Fruit fly (Drosophila melanogaster) whole organism, embryonic: ENCODE results near the gene mirr.
A peak's percentile ranks its signal among the peaks of the same experiment; 100 is the strongest.

Source experiments
- Aef1 ChIP-seq: fragments of 200-800 bp; sonication (Bioruptor generic); IDR thresholded peaks from 3 replicates; pipeline ENCODE4 v1.3.6; 2022; ENCODE audit warnings: missing biosample characterization, missing genetic modification characterization
- Atf-2 ChIP-seq: fragments of 200-800 bp; sonication (Bioruptor generic); optimal IDR thresholded peaks from 2 replicates; lab custom pipeline; 2016; ENCODE audit warnings: missing biosample characterization, missing genetic modification characterization
- Awh ChIP-seq: fragments of 200-800 bp; sonication (Bioruptor generic); IDR thresholded peaks from 2 replicates; pipeline ENCODE4, ENCODE4 v1.3.6; 2022; ENCODE audit warnings: missing biosample characterization, missing genetic modification characterization
- Blimp-1 ChIP-seq: fragments of 200-800 bp; sonication (Bioruptor generic); optimal IDR thresholded peaks from 3 replicates; lab custom pipeline; 2018; ENCODE audit warnings: missing biosample characterization, missing genetic modification characterization, mild to moderate bottlenecking, moderate library complexity, missing genetic modification reagents
- BtbVII ChIP-seq: fragments of 200-800 bp; sonication (Bioruptor generic); optimal IDR thresholded peaks from 3 replicates; lab custom pipeline; 2017; ENCODE audit warnings: missing biosample characterization, mild to moderate bottlenecking, missing genetic modification characterization
- CG12391 ChIP-seq: fragments of 200-800 bp; sonication (Bioruptor generic); optimal IDR thresholded peaks from 3 replicates; lab custom pipeline; 2018; ENCODE audit warnings: missing biosample characterization, mild to moderate bottlenecking, missing genetic modification characterization, moderate library complexity
- CG13775 ChIP-seq: fragments of 200-800 bp; sonication (Bioruptor generic); optimal IDR thresholded peaks from 3 replicates; lab custom pipeline; 2017; ENCODE audit warnings: missing biosample characterization, mild to moderate bottlenecking, missing genetic modification characterization
- CG14710 ChIP-seq: fragments of 200-800 bp; sonication (Bioruptor generic); optimal IDR thresholded peaks from 3 replicates; lab custom pipeline; 2019; ENCODE audit warnings: missing biosample characterization, mild to moderate bottlenecking, missing genetic modification characterization, moderate library complexity
- CG1529 ChIP-seq: fragments of 200-800 bp; sonication (Bioruptor generic); optimal IDR thresholded peaks from 3 replicates; lab custom pipeline; 2018; ENCODE audit warnings: missing biosample characterization, missing genetic modification characterization
- CG15601 ChIP-seq: fragments of 200-800 bp; sonication (Bioruptor generic); optimal IDR thresholded peaks from 3 replicates; lab custom pipeline; 2019; ENCODE audit warnings: missing biosample characterization, mild to moderate bottlenecking, missing genetic modification characterization, moderate library complexity
- CG18262 ChIP-seq: fragments of 200-800 bp; optimal IDR thresholded peaks from 3 replicates; lab custom pipeline; 2019; ENCODE audit warnings: missing biosample characterization, mild to moderate bottlenecking, missing genetic modification characterization, moderate library complexity
- CG2120 ChIP-seq: fragments of 200-800 bp; sonication (Bioruptor generic); optimal IDR thresholded peaks from 3 replicates; lab custom pipeline; 2016; ENCODE audit warnings: missing biosample characterization, missing genetic modification characterization
- CG2712 ChIP-seq: fragments of 200-800 bp; optimal IDR thresholded peaks from 3 replicates; lab custom pipeline; 2019; ENCODE audit warnings: missing biosample characterization, mild to moderate bottlenecking, missing genetic modification characterization, moderate library complexity
- CG31441 ChIP-seq: fragments of 200-800 bp; sonication (Bioruptor generic); IDR thresholded peaks from 2 replicates; pipeline ENCODE4 v1.3.6; 2022; ENCODE audit warnings: missing biosample characterization, missing genetic modification characterization
- CG3838 ChIP-seq: fragments of 200-800 bp; sonication (Bioruptor generic); optimal IDR thresholded peaks from 3 replicates; lab custom pipeline; 2016; ENCODE audit warnings: missing biosample characterization, missing genetic modification characterization
- CG4820 ChIP-seq: fragments of 200-800 bp; sonication (Bioruptor generic); optimal IDR thresholded peaks from 3 replicates; lab custom pipeline; 2016; ENCODE audit warnings: missing biosample characterization, missing genetic modification characterization
- CG5180 ChIP-seq: fragments of 200-800 bp; sonication (Bioruptor generic); optimal IDR thresholded peaks from 3 replicates; lab custom pipeline; 2017; ENCODE audit warnings: missing biosample characterization, missing genetic modification characterization, mild to moderate bottlenecking, moderate library complexity, missing genetic modification reagents
- CG6254 ChIP-seq: fragments of 200-800 bp; sonication (Bioruptor generic); optimal IDR thresholded peaks from 3 replicates; lab custom pipeline; 2017; ENCODE audit warnings: mild to moderate bottlenecking, missing biosample characterization, missing genetic modification reagents, missing genetic modification characterization
- CG7271 ChIP-seq: fragments of 200-800 bp; sonication (Bioruptor generic); optimal IDR thresholded peaks from 2 replicates; lab custom pipeline; 2018; ENCODE audit warnings: missing biosample characterization, mild to moderate bottlenecking, missing genetic modification characterization, moderate library complexity
- CG7556 ChIP-seq: fragments of 200-800 bp; sonication (Bioruptor generic); optimal IDR thresholded peaks from 2 replicates; lab custom pipeline; 2017; ENCODE audit warnings: missing biosample characterization, mild to moderate bottlenecking, missing genetic modification characterization
- CG8924 ChIP-seq: fragments of 200-800 bp; optimal IDR thresholded peaks from 3 replicates; lab custom pipeline; 2019; ENCODE audit warnings: missing biosample characterization, mild to moderate bottlenecking, missing genetic modification characterization, moderate library complexity
- CG8944 ChIP-seq: fragments of 200-800 bp; sonication (Bioruptor generic); optimal IDR thresholded peaks from 3 replicates; lab custom pipeline; 2016; ENCODE audit warnings: missing biosample characterization, missing genetic modification characterization
- CG9437 ChIP-seq: fragments of 200-800 bp; sonication (Bioruptor generic); optimal IDR thresholded peaks from 2 replicates; lab custom pipeline; 2018; ENCODE audit warnings: missing biosample characterization, mild to moderate bottlenecking, missing genetic modification characterization
- CG9727 ChIP-seq: fragments of 200-800 bp; sonication (Bioruptor generic); optimal IDR thresholded peaks from 3 replicates; lab custom pipeline; 2017; ENCODE audit warnings: missing biosample characterization, mild to moderate bottlenecking, missing genetic modification characterization
- D19A ChIP-seq: fragments of 200-800 bp; optimal IDR thresholded peaks from 3 replicates; lab custom pipeline; 2019; ENCODE audit warnings: missing biosample characterization, mild to moderate bottlenecking, missing genetic modification characterization, moderate library complexity
- D19B ChIP-seq: fragments of 200-800 bp; sonication (Bioruptor generic); optimal IDR thresholded peaks from 2 replicates; lab custom pipeline; 2017; ENCODE audit warnings: missing biosample characterization, mild to moderate bottlenecking, missing genetic modification characterization
- Dip2 ChIP-seq: fragments of 200-800 bp; sonication (Bioruptor generic); IDR thresholded peaks from 2 replicates; pipeline ENCODE4 v1.3.6; 2022; ENCODE audit warnings: missing biosample characterization, missing genetic modification characterization
- Myb ChIP-seq: fragments of 200-800 bp; sonication (Bioruptor generic); optimal IDR thresholded peaks from 2 replicates; lab custom pipeline; 2016; ENCODE audit warnings: missing biosample characterization, missing genetic modification characterization
- Oli ChIP-seq: fragments of 200-800 bp; sonication (Bioruptor generic); optimal IDR thresholded peaks from 2 replicates; lab custom pipeline; 2018; ENCODE audit warnings: missing biosample characterization, mild to moderate bottlenecking, missing genetic modification characterization, moderate library complexity
- Ssrp ChIP-seq: fragments of 200-800 bp; sonication (Bioruptor generic); optimal IDR thresholded peaks from 2 replicates; lab custom pipeline; 2018; ENCODE audit warnings: missing biosample characterization, mild to moderate bottlenecking, missing genetic modification characterization, moderate library complexity
- YL-1 ChIP-seq: fragments of 200-800 bp; sonication (Bioruptor generic); optimal IDR thresholded peaks from 3 replicates; lab custom pipeline; 2017; ENCODE audit warnings: missing biosample characterization, mild to moderate bottlenecking, missing genetic modification characterization
- amos ChIP-seq: fragments of 200-800 bp; sonication (Bioruptor generic); IDR thresholded peaks from 2 replicates; pipeline ENCODE4 v1.3.6; 2022; ENCODE audit warnings: missing biosample characterization, missing genetic modification characterization; ENCODE audit not compliant: partially characterized antibody
- aop ChIP-seq: fragments of 200-800 bp; sonication (Bioruptor generic); IDR thresholded peaks from 2 replicates; pipeline ENCODE4 v1.3.6; 2022; ENCODE audit warnings: missing biosample characterization, missing genetic modification characterization
- ap ChIP-seq: fragments of 200-800 bp; sonication (Bioruptor generic); IDR thresholded peaks from 2 replicates; pipeline ENCODE4 v1.3.6; 2022; ENCODE audit warnings: missing biosample characterization, missing genetic modification characterization
- bsh ChIP-seq, 2 experiments: fragments of 200-800 bp; sonication (Bioruptor generic); optimal IDR thresholded peaks; 2 replicates each; lab custom pipeline; 2017 to 2018; ENCODE audit warnings: mild to moderate bottlenecking in 2 of 2, missing biosample characterization in 2 of 2, missing genetic modification characterization in 2 of 2, moderate library complexity in 1 of 2
- chm ChIP-seq: fragments of 200-800 bp; sonication (Bioruptor generic); IDR thresholded peaks from 2 replicates; pipeline ENCODE4 v1.3.6; 2022; ENCODE audit warnings: missing biosample characterization, missing genetic modification characterization
- chn ChIP-seq: fragments of 200-800 bp; sonication (Bioruptor generic); optimal IDR thresholded peaks from 2 replicates; lab custom pipeline; 2016; ENCODE audit warnings: missing biosample characterization, missing genetic modification characterization
- danr ChIP-seq: fragments of 200-800 bp; sonication (Bioruptor generic); IDR thresholded peaks from 2 replicates; pipeline ENCODE4 v1.3.6; 2022; ENCODE audit warnings: missing biosample characterization, missing genetic modification characterization
- dm ChIP-seq: fragments of 200-800 bp; sonication (Bioruptor generic); optimal IDR thresholded peaks from 3 replicates; lab custom pipeline; 2016; ENCODE audit warnings: missing biosample characterization, missing genetic modification characterization
- dmrt99B ChIP-seq: fragments of 200-800 bp; sonication (Bioruptor generic); optimal IDR thresholded peaks from 2 replicates; lab custom pipeline; 2018; ENCODE audit warnings: missing biosample characterization, mild to moderate bottlenecking, missing genetic modification characterization, moderate library complexity
- esg ChIP-seq: fragments of 200-800 bp; sonication (Bioruptor generic); conservative IDR thresholded peaks from 2 replicates; pipeline ENCODE4 v1.3.6; 2022; ENCODE audit warnings: missing biosample characterization, missing genetic modification characterization
- gem ChIP-seq: fragments of 200-800 bp; sonication (Bioruptor generic); optimal IDR thresholded peaks from 2 replicates; lab custom pipeline; 2019; ENCODE audit warnings: missing biosample characterization, mild to moderate bottlenecking, missing genetic modification characterization, moderate library complexity
- grau ChIP-seq: fragments of 200-800 bp; optimal IDR thresholded peaks from 3 replicates; lab custom pipeline; 2019; ENCODE audit warnings: missing biosample characterization, mild to moderate bottlenecking, missing genetic modification characterization, moderate library complexity
- gsb-n ChIP-seq: fragments of 200-800 bp; sonication (Bioruptor generic); optimal IDR thresholded peaks from 3 replicates; lab custom pipeline; 2018; ENCODE audit warnings: missing biosample characterization, mild to moderate bottlenecking, missing genetic modification characterization
- ind ChIP-seq: fragments of 200-800 bp; sonication (Bioruptor generic); optimal IDR thresholded peaks from 3 replicates; lab custom pipeline; 2016; ENCODE audit warnings: missing biosample characterization, missing genetic modification characterization
- klu ChIP-seq: fragments of 200-800 bp; sonication (Bioruptor generic); IDR thresholded peaks from 2 replicates; pipeline ENCODE4 v1.3.6; 2022; ENCODE audit warnings: missing biosample characterization, missing genetic modification characterization
- lola ChIP-seq, 3 experiments: fragments of >200 bp in 2 of 3; fragments of 200-800 bp in 1 of 3; sonication (Bioruptor generic) in 1 of 3; optimal IDR thresholded peaks; 2 replicates each; lab custom pipeline; 2017 to 2019; ENCODE audit warnings: missing biosample characterization in 3 of 3, missing genetic modification characterization in 3 of 3, mild to moderate bottlenecking in 1 of 3, moderate library complexity in 1 of 3
- nmo ChIP-seq: fragments of 200-800 bp; sonication (Bioruptor generic); optimal IDR thresholded peaks from 2 replicates; lab custom pipeline; 2018; ENCODE audit warnings: missing biosample characterization, mild to moderate bottlenecking, missing genetic modification characterization, moderate library complexity
- rib ChIP-seq: fragments of 200-800 bp; sonication (Bioruptor generic); IDR thresholded peaks from 2 replicates; pipeline ENCODE4 v1.3.6; 2022; ENCODE audit warnings: missing biosample characterization, missing genetic modification characterization

The mirr gene

DNA sequence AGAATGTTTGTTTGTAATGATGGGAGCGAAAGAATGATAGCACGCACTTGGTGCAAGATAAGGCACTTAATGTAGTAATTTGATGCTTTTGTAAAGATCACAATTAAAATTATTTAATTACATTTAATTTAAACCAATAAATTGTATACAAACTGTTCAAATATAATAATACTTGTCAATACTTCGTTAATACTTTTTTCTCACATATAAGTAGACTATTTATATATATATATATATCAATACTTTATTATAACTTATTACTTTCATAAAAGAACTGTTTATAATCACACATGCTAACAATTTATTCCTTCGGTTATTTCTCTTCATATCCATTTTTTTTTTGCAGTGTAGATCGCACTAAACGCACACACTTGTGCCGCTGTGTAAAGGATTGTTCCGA lies 24.2 kb downstream of the mirr start (continued):
- TF ChIP-seq CG4820: peak; percentile 9
- no peak for TF ChIP-seq Atf-2 (GFP tag; lab: Kevin White, UChicago)
- TF ChIP-seq CG7271 (tag; lab: Kevin White, UChicago): no peak
- peak in 1 of 2 experiments; percentile 20 for TF ChIP-seq bsh (GFP tag; optimal IDR thresholded peaks at IDR 0.05; lab: Kevin White, UChicago)
- TF ChIP-seq Dip2 (GFP tag; lab: Robert Waterston, UW): no peak
- peak; percentile 26 for TF ChIP-seq dmrt99B (tag; lab: Kevin White, UChicago)
- TF ChIP-seq klu: no peak
- TF ChIP-seq CG8944 (GFP tag; lab: Kevin White, UChicago): no peak
- TF ChIP-seq Aef1 (GFP tag; lab: Robert Waterston, UW): no peak
- no peak for TF ChIP-seq ind (GFP tag; lab: Kevin White, UChicago)
- TF ChIP-seq dm (GFP tag; lab: Kevin White, UChicago): no peak
- no peak for TF ChIP-seq esg (GFP tag; lab: Robert Waterston, UW)
- peak; percentile 44 for TF ChIP-seq CG9727 (GFP tag; lab: Kevin White, UChicago)
- no peak for TF ChIP-seq Myb (GFP tag; lab: Kevin White, UChicago)
- peak; percentile 53 for TF ChIP-seq CG31441 (GFP tag; lab: Robert Waterston, UW)
- TF ChIP-seq amos: no peak
- no peak for TF ChIP-seq chm
- TF ChIP-seq ap (GFP tag; lab: Robert Waterston, UW): no peak
- peak; percentile 11 for TF ChIP-seq CG9437 (GFP tag; lab: Kevin White, UChicago)
- no peak for TF ChIP-seq D19B
- TF ChIP-seq CG14710 (tag; lab: Kevin White, UChicago): peak; percentile 51
- TF ChIP-seq gem (tag; lab: Kevin White, UChicago): peak; percentile 40
- TF ChIP-seq CG15601: peak; percentile 2
- TF ChIP-seq CG13775 (GFP tag; lab: Kevin White, UChicago): no peak
- no peak for TF ChIP-seq aop (GFP tag; lab: Robert Waterston, UW)
- TF ChIP-seq gsb-n (tag; lab: Kevin White, UChicago): peak; percentile 2
- TF ChIP-seq CG8924 (tag; lab: Kevin White, UChicago): peak; percentile 38
- TF ChIP-seq CG3838 (GFP tag; lab: Kevin White, UChicago): no peak
- TF ChIP-seq lola (GFP tag; optimal IDR thresholded peaks at IDR 0.05; lab: Kevin White, UChicago): peak in 1 of 3 experiments; percentile 44
- TF ChIP-seq grau: peak; percentile 12
- no peak for TF ChIP-seq rib (GFP tag; lab: Robert Waterston, UW)
- TF ChIP-seq nmo (GFP tag; lab: Kevin White, UChicago): peak; percentile 33
- TF ChIP-seq CG12391 (tag; lab: Kevin White, UChicago): peak; percentile 47
- TF ChIP-seq YL-1 (GFP tag; lab: Kevin White, UChicago): no peak
- TF ChIP-seq Blimp-1 (GFP tag; lab: Kevin White, UChicago): peak; percentile 17
- peak; percentile 49 for TF ChIP-seq D19A (tag; lab: Kevin White, UChicago)
- no peak for TF ChIP-seq chn (GFP tag; lab: Kevin White, UChicago)
- no peak for TF ChIP-seq danr (GFP tag; lab: Robert Waterston, UW)
- peak; percentile 18 for TF ChIP-seq Oli (tag; lab: Kevin White, UChicago)
- TF ChIP-seq CG1529 (GFP tag; lab: Kevin White, UChicago): no peak
- peak; percentile 19 for TF ChIP-seq CG7556 (GFP tag; lab: Kevin White, UChicago)
- TF ChIP-seq CG18262 (tag; lab: Kevin White, UChicago): peak; percentile 58
- peak; percentile 16 for TF ChIP-seq Ssrp (tag; lab: Kevin White, UChicago)
- TF ChIP-seq CG5180 (GFP tag; lab: Kevin White, UChicago): no peak
- peak; percentile 49 for TF ChIP-seq CG6254 (GFP tag; lab: Kevin White, UChicago)
- TF ChIP-seq CG2712 (tag; lab: Kevin White, UChicago): peak; percentile 47
- TF ChIP-seq CG2120 (GFP tag; lab: Kevin White, UChicago): no peak
- TF ChIP-seq Awh: no peak
- no peak for TF ChIP-seq BtbVII (GFP tag; lab: Kevin White, UChicago)
